Fruit fly (Drosophila melanogaster): ENCODE measurements around the gene CG31445.

CG31445 gene

dm6 chr3R:29287320-29287957 is 42.8 kb upstream of the CG31445 start:
- TF ChIP-seq Mio (GFP tag; optimal IDR thresholded peaks at IDR 0.05): no peak
- TF ChIP-seq N (GFP tag; optimal IDR thresholded peaks at IDR 0.05): no peak
- TF ChIP-seq psq (GFP tag; optimal IDR thresholded peaks at IDR 0.05): peak; percentile 83
- no peak for TF ChIP-seq Rel (GFP tag; optimal IDR thresholded peaks at IDR 0.05)
- peak; percentile 5 for TF ChIP-seq Rel (tag; optimal IDR thresholded peaks at IDR 0.05)

dm6 chr3R:29284315-29284714 is 39.7 kb upstream of the CG31445 start:
- no peak for TF ChIP-seq Vsx2 (GFP tag; optimal IDR thresholded peaks at IDR 0.05; ENCODE audit: partially characterized antibody)
- peak; percentile 3 for TF ChIP-seq Sp1 (GFP tag; optimal IDR thresholded peaks at IDR 0.05)
- peak; percentile 2 for TF ChIP-seq psq (GFP tag; optimal IDR thresholded peaks at IDR 0.05)
- peak; percentile 25 for TF ChIP-seq HLH106 (tag; optimal IDR thresholded peaks at IDR 0.05)
- peak; percentile 88 for TF ChIP-seq woc (GFP tag; optimal IDR thresholded peaks at IDR 0.05)
- peak; percentile 8 for TF ChIP-seq fru (GFP tag; optimal IDR thresholded peaks at IDR 0.05)
- no peak for TF ChIP-seq jim (GFP tag; optimal IDR thresholded peaks at IDR 0.05)
- TF ChIP-seq tai (GFP tag; optimal IDR thresholded peaks at IDR 0.05): no peak
- no peak for TF ChIP-seq CG32264 (GFP tag; optimal IDR thresholded peaks at IDR 0.05)
- TF ChIP-seq foxo (GFP tag; optimal IDR thresholded peaks at IDR 0.05): peak in 1 of 2 experiments; percentile 47
- peak; percentile 47 for TF ChIP-seq ey (GFP tag; optimal IDR thresholded peaks at IDR 0.05)
- peak; percentile 54 for TF ChIP-seq OdsH (GFP tag; optimal IDR thresholded peaks at IDR 0.05)
- peak; percentile 26 for TF ChIP-seq h (GFP tag; optimal IDR thresholded peaks at IDR 0.05)
- TF ChIP-seq rgr (GFP tag; optimal IDR thresholded peaks at IDR 0.05): peak; percentile 13
- peak; percentile 0 for TF ChIP-seq Hnf4 (GFP tag; optimal IDR thresholded peaks at IDR 0.05)

dm6 chr3R:29282939-29283616 is 38.5 kb upstream of the CG31445 start:
- TF ChIP-seq Jra (GFP tag; optimal IDR thresholded peaks at IDR 0.05) (no peak), Vsx2 (GFP tag; optimal IDR thresholded peaks at IDR 0.05; ENCODE audit: partially characterized antibody) (peak; percentile 17), Abd-B (GFP tag; optimal IDR thresholded peaks at IDR 0.05) (no peak), pan (optimal IDR thresholded peaks at IDR 0.05) (no peak), fru (GFP tag; optimal IDR thresholded peaks at IDR 0.05) (peak; percentile 81), sv (GFP tag; optimal IDR thresholded peaks at IDR 0.05) (no peak), Hr78 (GFP tag; optimal IDR thresholded peaks at IDR 0.05) (no peak), N (GFP tag; optimal IDR thresholded peaks at IDR 0.05) (no peak), dsf (GFP tag; optimal IDR thresholded peaks at IDR 0.05; ENCODE audit: borderline replicate concordance) (no peak), Hr83 (GFP tag; optimal IDR thresholded peaks at IDR 0.05; ENCODE audit: poor library complexity, severe bottlenecking) (no peak), OdsH (GFP tag; optimal IDR thresholded peaks at IDR 0.05) (peak; percentile 76), sage (GFP tag; optimal IDR thresholded peaks at IDR 0.05) (no peak), ey (GFP tag; optimal IDR thresholded peaks at IDR 0.05) (peak; percentile 88), Hnf4 (GFP tag; optimal IDR thresholded peaks at IDR 0.05) (peak; percentile 67), Sp1 (GFP tag; optimal IDR thresholded peaks at IDR 0.05) (peak; percentile 64), CG9705 (GFP tag; optimal IDR thresholded peaks at IDR 0.05) (no peak), lola (GFP tag; optimal IDR thresholded peaks at IDR 0.05) (no peak), h (GFP tag; optimal IDR thresholded peaks at IDR 0.05) (peak; percentile 87), rgr (GFP tag; optimal IDR thresholded peaks at IDR 0.05) (peak; percentile 73), foxo (GFP tag; optimal IDR thresholded peaks at IDR 0.05) (peak in 1 of 2 experiments; percentile 83), usp (GFP tag; optimal IDR thresholded peaks at IDR 0.05) (no peak), Dfd (GFP tag; optimal IDR thresholded peaks at IDR 0.05) (no peak), Myc (optimal IDR thresholded peaks at IDR 0.05) (no peak), br (GFP tag; optimal IDR thresholded peaks at IDR 0.05) (peak; percentile 67), CG32264 (GFP tag; optimal IDR thresholded peaks at IDR 0.05) (peak; percentile 51), psq (GFP tag; optimal IDR thresholded peaks at IDR 0.05) (peak; percentile 53), Mio (GFP tag; optimal IDR thresholded peaks at IDR 0.05) (no peak), Dif (GFP tag; optimal IDR thresholded peaks at IDR 0.05; ENCODE audit: partially characterized antibody) (no peak), dmrt93B (GFP tag; optimal IDR thresholded peaks at IDR 0.05) (peak; percentile 51), jim (GFP tag; optimal IDR thresholded peaks at IDR 0.05) (no peak), Rel (GFP tag; optimal IDR thresholded peaks at IDR 0.05) (peak; percentile 38), Rel (tag; optimal IDR thresholded peaks at IDR 0.05) (no peak), tai (GFP tag; optimal IDR thresholded peaks at IDR 0.05) (no peak), CrebA (GFP tag; optimal IDR thresholded peaks at IDR 0.05; ENCODE audit: borderline replicate concordance) (peak; percentile 60), brk (GFP tag; optimal IDR thresholded peaks at IDR 0.05) (peak; percentile 44), dl (GFP tag; optimal IDR thresholded peaks at IDR 0.05; ENCODE audit: insufficient read depth in 1 of 2, partially characterized antibody in 2 of 2) (peak in 1 of 2 experiments; percentile 29), HLH106 (tag; optimal IDR thresholded peaks at IDR 0.05) (peak; percentile 74), woc (GFP tag; optimal IDR thresholded peaks at IDR 0.05) (peak; percentile 89)
